Worm (Caenorhabditis elegans) whole organism, L4 larva: Measurements from ENCODE around the gene eef-1G.

ENCODE experiments used
- T20F7.1 ChIP-seq: fragments of 200-800 bp; sonication (Bioruptor generic); optimal IDR thresholded peaks from 2 replicates; lab custom pipeline; 2018; ENCODE audit warnings: mild to moderate bottlenecking, missing genetic modification characterization, missing compliant biosample characterization
- T26A8.4 ChIP-seq: fragments of 200-800 bp; sonication (Bioruptor generic); IDR thresholded peaks from 2 replicates; pipeline ENCODE4 v1.3.6; 2022; ENCODE audit warnings: missing genetic modification characterization, missing compliant biosample characterization
- Y5F2A.4 ChIP-seq: fragments of 200-800 bp; sonication (Bioruptor generic); optimal IDR thresholded peaks from 2 replicates; lab custom pipeline; 2018; ENCODE audit warnings: mild to moderate bottlenecking, missing genetic modification characterization, missing compliant biosample characterization
- attf-4 ChIP-seq: sonication (generic microtip); optimal IDR thresholded peaks from 3 replicates; lab custom pipeline; 2017; ENCODE audit warnings: missing biosample characterization, missing genetic modification characterization
- ceh-20 ChIP-seq: fragments of 200-800 bp; sonication (Bioruptor generic); IDR thresholded peaks from 2 replicates; pipeline ENCODE4 v1.3.6; 2022; ENCODE audit warnings: missing genetic modification reagents, missing genetic modification characterization, missing compliant biosample characterization
- ceh-62 ChIP-seq: sonication (generic microtip); optimal IDR thresholded peaks from 2 replicates; lab custom pipeline; 2017; ENCODE audit warnings: missing biosample characterization, missing genetic modification characterization
- cey-2 ChIP-seq: sonication (generic microtip); optimal IDR thresholded peaks from 3 replicates; lab custom pipeline; 2017; ENCODE audit warnings: missing genetic modification characterization, mild to moderate bottlenecking, missing compliant biosample characterization, antibody characterized with exemption, borderline replicate concordance; ENCODE audit not compliant: insufficient read depth
- daf-16 ChIP-seq, 3 experiments: sonication (generic microtip); optimal IDR thresholded peaks; 2 replicates each; lab custom pipeline; 2016 to 2017; ENCODE audit warnings: missing genetic modification characterization in 3 of 3, missing genetic modification reagents in 3 of 3, mild to moderate bottlenecking in 2 of 3, missing compliant biosample characterization in 2 of 3, missing biosample characterization in 1 of 3, moderate library complexity in 1 of 3
- daf-8 ChIP-seq: fragments of 200-800 bp; sonication (Bioruptor generic); IDR thresholded peaks from 2 replicates; pipeline ENCODE4 v1.3.6; 2022; ENCODE audit warnings: missing genetic modification characterization, missing compliant biosample characterization
- dmd-6 ChIP-seq: fragments of 200-800 bp; sonication (Bioruptor generic); IDR thresholded peaks from 2 replicates; pipeline ENCODE4 v1.3.6; 2022; ENCODE audit warnings: missing genetic modification reagents, missing genetic modification characterization, missing compliant biosample characterization
- duxl-1 ChIP-seq: sonication (generic microtip); optimal IDR thresholded peaks from 2 replicates; lab custom pipeline; 2016; ENCODE audit warnings: mild to moderate bottlenecking, missing genetic modification characterization, moderate library complexity, missing compliant biosample characterization; ENCODE audit not compliant: poor library complexity
- dve-1 ChIP-seq: sonication (generic microtip); optimal IDR thresholded peaks from 2 replicates; lab custom pipeline; 2017; ENCODE audit warnings: antibody characterized with exemption, mild to moderate bottlenecking, missing genetic modification characterization, missing compliant biosample characterization; ENCODE audit not compliant: insufficient read depth
- gei-8 ChIP-seq: fragments of 200-800 bp; sonication (Bioruptor generic); optimal IDR thresholded peaks from 2 replicates; lab custom pipeline; 2018; ENCODE audit warnings: mild to moderate bottlenecking, missing genetic modification characterization, missing compliant biosample characterization
- hlh-11 ChIP-seq: fragments of 200-800 bp; sonication (Bioruptor generic); optimal IDR thresholded peaks from 2 replicates; lab custom pipeline; 2018; ENCODE audit warnings: mild to moderate bottlenecking, missing genetic modification characterization, missing compliant biosample characterization
- hlh-30 ChIP-seq: sonication (generic microtip); optimal IDR thresholded peaks from 2 replicates; lab custom pipeline; 2017; ENCODE audit warnings: antibody characterized with exemption, mild to moderate bottlenecking, missing genetic modification characterization, missing compliant biosample characterization; ENCODE audit not compliant: insufficient read depth
- jun-1 ChIP-seq: fragments of 150-350 bp; optimal IDR thresholded peaks from 2 replicates; lab custom pipeline; 2014; ENCODE audit warnings: missing biosample characterization, missing genetic modification reagents, missing genetic modification characterization
- lin-1 ChIP-seq: fragments of 200-800 bp; sonication (Bioruptor generic); IDR thresholded peaks from 2 replicates; pipeline ENCODE4 v1.3.6; 2022; ENCODE audit warnings: missing genetic modification reagents, missing genetic modification characterization, missing compliant biosample characterization
- lin-13 ChIP-seq: fragments of 150-350 bp; optimal IDR thresholded peaks from 2 replicates; lab custom pipeline; 2014; ENCODE audit warnings: missing biosample characterization, missing genetic modification reagents, missing genetic modification characterization
- lin-15B ChIP-seq: fragments of 150-350 bp; sonication (generic microtip); optimal IDR thresholded peaks from 3 replicates; lab custom pipeline; 2014; ENCODE audit warnings: missing biosample characterization, missing genetic modification characterization
- lin-38 ChIP-seq: fragments of 200-800 bp; sonication (Bioruptor generic); IDR thresholded peaks from 2 replicates; pipeline ENCODE4 v1.3.6; 2022; ENCODE audit warnings: missing genetic modification reagents, missing genetic modification characterization, missing compliant biosample characterization
- lir-3 ChIP-seq: sonication (generic microtip); optimal IDR thresholded peaks from 2 replicates; lab custom pipeline; 2016; ENCODE audit warnings: mild to moderate bottlenecking, missing genetic modification characterization, missing compliant biosample characterization
- lsy-2 ChIP-seq, 2 experiments: fragments of 150-350 bp in 1 of 2; sonication (generic microtip) in 1 of 2; optimal IDR thresholded peaks; 2 replicates each; lab custom pipeline; 2014 to 2017; ENCODE audit warnings: missing biosample characterization in 2 of 2, missing genetic modification characterization in 2 of 2
- madf-5 ChIP-seq, 2 experiments: fragments of 200-800 bp; sonication (Bioruptor generic); IDR thresholded peaks; 2 replicates each; pipeline ENCODE4 v1.3.6; 2022; ENCODE audit warnings: missing compliant biosample characterization in 2 of 2, missing genetic modification characterization in 2 of 2
- mes-2 ChIP-seq: sonication (generic microtip); optimal IDR thresholded peaks from 2 replicates; lab custom pipeline; 2016; ENCODE audit warnings: missing genotype, mild to moderate bottlenecking, missing genetic modification characterization, missing compliant biosample characterization; ENCODE audit not compliant: poor library complexity, severe bottlenecking
- nhr-10 ChIP-seq: fragments of 150-350 bp; optimal IDR thresholded peaks from 2 replicates; lab custom pipeline; 2014; ENCODE audit warnings: missing biosample characterization, missing genetic modification characterization
- nhr-102 ChIP-seq: sonication (generic microtip); optimal IDR thresholded peaks from 2 replicates; lab custom pipeline; 2016; ENCODE audit warnings: mild to moderate bottlenecking, missing genetic modification characterization, moderate library complexity, missing compliant biosample characterization
- nhr-111 ChIP-seq: fragments of 200-800 bp; sonication (Bioruptor generic); optimal IDR thresholded peaks from 2 replicates; lab custom pipeline; 2018; ENCODE audit warnings: mild to moderate bottlenecking, missing genetic modification characterization, missing compliant biosample characterization
- nhr-28 ChIP-seq: fragments of 150-350 bp; optimal IDR thresholded peaks from 2 replicates; lab custom pipeline; 2014; ENCODE audit warnings: missing biosample characterization, missing genetic modification characterization
- sdz-12 ChIP-seq: fragments of 200-800 bp; sonication (Bioruptor generic); optimal IDR thresholded peaks from 2 replicates; lab custom pipeline; 2018; ENCODE audit warnings: mild to moderate bottlenecking, missing genetic modification characterization, missing compliant biosample characterization
- snpc-4 ChIP-seq: fragments of 150-350 bp; optimal IDR thresholded peaks from 2 replicates; lab custom pipeline; 2014; ENCODE audit warnings: missing biosample characterization, missing genetic modification characterization
- spr-3 ChIP-seq: fragments of 200-800 bp; sonication (Bioruptor generic); optimal IDR thresholded peaks from 2 replicates; lab custom pipeline; 2018; ENCODE audit warnings: mild to moderate bottlenecking, missing genetic modification characterization, missing compliant biosample characterization
- tag-97 ChIP-seq: fragments of 200-800 bp; sonication (Bioruptor generic); IDR thresholded peaks from 2 replicates; pipeline ENCODE4 v1.3.6; 2022; ENCODE audit warnings: missing genetic modification characterization, missing compliant biosample characterization
- tra-1 ChIP-seq: fragments of 200-800 bp; sonication (Bioruptor generic); IDR thresholded peaks from 2 replicates; pipeline ENCODE4 v1.3.6; 2022; ENCODE audit warnings: missing genetic modification reagents, missing genetic modification characterization, missing compliant biosample characterization
- unc-39 ChIP-seq: sonication (generic microtip); optimal IDR thresholded peaks from 2 replicates; lab custom pipeline; 2017; ENCODE audit warnings: missing biosample characterization, missing genetic modification characterization
- unc-62 ChIP-seq, 3 experiments: fragments of 150-350 bp in 1 of 3; sonication (generic microtip); optimal IDR thresholded peaks in 2 of 3; peaks in 1 of 3; 1 replicate in 1 of 3; 2 replicates in 2 of 3; lab custom pipeline; 2014 to 2017; ENCODE audit warnings: missing biosample characterization in 3 of 3, missing genetic modification characterization in 3 of 3, missing genetic modification reagents in 3 of 3, missing genotype in 1 of 3
- zfp-2 ChIP-seq: sonication (generic microtip); optimal IDR thresholded peaks from 2 replicates; lab custom pipeline; 2016; ENCODE audit warnings: mild to moderate bottlenecking, missing genetic modification characterization, missing compliant biosample characterization
- zfp-3 ChIP-seq: fragments of 200-800 bp; sonication (Bioruptor generic); conservative IDR thresholded peaks from 2 replicates; pipeline ENCODE4 v1.3.6; 2022; ENCODE audit warnings: missing genetic modification reagents, missing genetic modification characterization, missing compliant biosample characterization
- ztf-11 ChIP-seq: fragments of 150-350 bp; optimal IDR thresholded peaks from 2 replicates; lab custom pipeline; 2014; ENCODE audit warnings: missing biosample characterization, missing genetic modification characterization

Gene eef-1G

ce11 chrV:10955681-10956476 is 9.6 kb upstream of the eef-1G start, which contains the start of gene F17C11.13 (continued):
- TF ChIP-seq dmd-6 (GFP tag; lab: Robert Waterston, UW) (peak; percentile 23; the same call in 1 of the 2 replicates), duxl-1 (tag; lab: Kevin White, UChicago) (no peak), dve-1 (tag; lab: Kevin White, UChicago) (peak; percentile 36)

DNA sequence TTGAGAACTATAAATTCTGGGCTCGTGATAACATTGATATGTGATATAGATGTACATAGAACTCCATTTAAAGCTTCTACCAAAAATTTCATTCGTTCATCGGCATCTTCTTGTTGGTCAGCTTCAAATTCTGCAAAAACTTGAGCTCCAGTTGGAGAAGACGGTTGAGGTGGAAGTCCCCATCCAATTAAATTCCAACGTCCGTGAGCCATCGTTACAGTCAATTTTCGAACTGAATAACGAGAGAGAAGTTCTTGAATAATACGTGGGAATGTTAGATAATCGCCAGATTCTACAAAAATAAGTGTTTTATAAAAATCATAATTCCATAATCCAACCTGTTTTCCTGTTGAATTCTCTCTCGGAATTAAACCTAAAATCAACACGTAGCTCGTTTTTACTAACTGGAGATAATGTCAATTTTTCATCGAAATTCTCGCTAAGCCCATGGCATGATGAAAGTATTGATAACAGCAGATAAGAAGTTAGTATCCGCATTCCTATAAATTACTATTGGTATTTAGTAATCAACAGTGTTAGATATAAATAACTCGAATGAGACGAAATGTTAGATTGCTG is 7.1 kb upstream of the eef-1G start, which contains the start of gene pigt-1:
Gene pigt-1 (minus strand): TSS at position 500 of the 579 bp plus-strand sequence.
- no peak for TF ChIP-seq ceh-20
- TF ChIP-seq lir-3: no peak
- TF ChIP-seq lin-1 (GFP tag; lab: Robert Waterston, UW): no peak
- peak; percentile 5 for TF ChIP-seq hlh-11 (tag; lab: Kevin White, UChicago)
- TF ChIP-seq lin-13 (GFP tag; lab: Kevin White, UChicago): no peak
- no peak for TF ChIP-seq tra-1 (GFP tag; lab: Robert Waterston, UW)
- TF ChIP-seq nhr-10 (tag; lab: Kevin White, UChicago): no peak
- TF ChIP-seq lin-15B: no peak
- TF ChIP-seq zfp-2 (tag; lab: Kevin White, UChicago): no peak
- no peak for TF ChIP-seq hlh-30 (tag; lab: Kevin White, UChicago)
- TF ChIP-seq lin-38 (GFP tag; lab: Robert Waterston, UW): peak; percentile 34; the same call in 1 of the 2 replicates
- TF ChIP-seq unc-62 (GFP tag; optimal IDR thresholded peaks at IDR 0.05 in 1 of 2; lab: Kevin White, UChicago): peak in 1 of 2 experiments; percentile 58
- TF ChIP-seq unc-62 (tag; optimal IDR thresholded peaks at IDR 0.05; lab: Kevin White, UChicago): no peak
- TF ChIP-seq lsy-2 (tag; optimal IDR thresholded peaks at IDR 0.05; lab: Kevin White, UChicago): peak in 1 of 2 experiments; percentile 58
- no peak for TF ChIP-seq ztf-11 (tag; lab: Kevin White, UChicago)
- TF ChIP-seq madf-5 (GFP tag; IDR thresholded peaks at IDR 0.05; lab: Robert Waterston, UW): 0 out of 4 replicates have a peak, but pooled peaks of 1 of the 2 experiments have one; percentile 48
- TF ChIP-seq ceh-62 (tag; lab: Kevin White, UChicago): no peak
- peak; percentile 50 for TF ChIP-seq mes-2 (tag; lab: Kevin White, UChicago)
- TF ChIP-seq attf-4 (tag; lab: Kevin White, UChicago): no peak
- TF ChIP-seq nhr-102 (tag; lab: Kevin White, UChicago): peak; percentile 15
- TF ChIP-seq snpc-4 (tag; lab: Kevin White, UChicago): no peak
- no peak for TF ChIP-seq cey-2 (tag; lab: Kevin White, UChicago)
- no peak for TF ChIP-seq tag-97
- TF ChIP-seq jun-1 (tag; lab: Kevin White, UChicago): no peak
- peak; percentile 39 for TF ChIP-seq dve-1 (tag; lab: Kevin White, UChicago)
- no peak for TF ChIP-seq gei-8
- TF ChIP-seq spr-3: no peak
- no peak for TF ChIP-seq sdz-12 (GFP tag; lab: Kevin White, UChicago)
- TF ChIP-seq daf-8 (GFP tag; lab: Robert Waterston, UW): no peak
- TF ChIP-seq nhr-111 (GFP tag; lab: Kevin White, UChicago): no peak
- TF ChIP-seq unc-39 (tag; lab: Kevin White, UChicago): no peak
- no peak for TF ChIP-seq nhr-28
- no peak for TF ChIP-seq Y5F2A.4 (GFP tag; lab: Kevin White, UChicago)
- peak; percentile 45 for TF ChIP-seq T20F7.1
- peak; percentile 42; the same call in 1 of the 2 replicates for TF ChIP-seq T26A8.4 (GFP tag; lab: Robert Waterston, UW)
- TF ChIP-seq dmd-6 (GFP tag; lab: Robert Waterston, UW): no peak
- TF ChIP-seq daf-16 (GFP tag; optimal IDR thresholded peaks at IDR 0.05; lab: Kevin White, UChicago): peak; percentile 5 to 8
- peak; percentile 63 for TF ChIP-seq daf-16 (tag; optimal IDR thresholded peaks at IDR 0.05; lab: Kevin White, UChicago)
- peak; percentile 77; the same call in 1 of the 2 replicates for TF ChIP-seq zfp-3 (GFP tag; lab: Robert Waterston, UW)
